Worm (Caenorhabditis elegans) whole organism, midembryonic: Measurements from ENCODE around the gene srh-52.

ENCODE experiments used
- T22C8.4 ChIP-seq: fragments of 200-800 bp; sonication (Bioruptor generic); IDR thresholded peaks from 2 replicates; pipeline ENCODE4 v1.3.6; 2022; ENCODE audit warnings: missing genetic modification characterization, missing compliant biosample characterization
- cog-1 ChIP-seq: sonication (generic microtip); optimal IDR thresholded peaks from 2 replicates; lab custom pipeline; 2016; ENCODE audit warnings: missing genetic modification characterization, missing compliant biosample characterization
- flt-1 ChIP-seq: fragments of 200-800 bp; sonication (Bioruptor generic); IDR thresholded peaks from 2 replicates; pipeline ENCODE4 v1.3.6; 2022; ENCODE audit warnings: missing genetic modification characterization, missing compliant biosample characterization
- klf-2 ChIP-seq: fragments of 200-800 bp; sonication (Bioruptor generic); conservative IDR thresholded peaks from 2 replicates; pipeline ENCODE4 v1.3.6; 2022; ENCODE audit warnings: missing genetic modification reagents, missing genetic modification characterization, missing compliant biosample characterization
- ref-1 ChIP-seq: fragments of 200-800 bp; sonication (Bioruptor generic); conservative IDR thresholded peaks from 2 replicates; pipeline ENCODE4 v1.3.6; 2022; ENCODE audit warnings: missing genetic modification reagents, missing genetic modification characterization, missing compliant biosample characterization
- tab-1 ChIP-seq: fragments of 200-800 bp; sonication (Bioruptor generic); IDR thresholded peaks from 2 replicates; pipeline ENCODE4 v1.3.6; 2022; ENCODE audit warnings: missing genetic modification characterization, missing compliant biosample characterization
- ztf-29 ChIP-seq: fragments of 200-800 bp; sonication (Bioruptor generic); IDR thresholded peaks from 2 replicates; pipeline ENCODE4 v1.3.6; 2022; ENCODE audit warnings: missing genetic modification reagents, missing genetic modification characterization, missing compliant biosample characterization

DNA sequence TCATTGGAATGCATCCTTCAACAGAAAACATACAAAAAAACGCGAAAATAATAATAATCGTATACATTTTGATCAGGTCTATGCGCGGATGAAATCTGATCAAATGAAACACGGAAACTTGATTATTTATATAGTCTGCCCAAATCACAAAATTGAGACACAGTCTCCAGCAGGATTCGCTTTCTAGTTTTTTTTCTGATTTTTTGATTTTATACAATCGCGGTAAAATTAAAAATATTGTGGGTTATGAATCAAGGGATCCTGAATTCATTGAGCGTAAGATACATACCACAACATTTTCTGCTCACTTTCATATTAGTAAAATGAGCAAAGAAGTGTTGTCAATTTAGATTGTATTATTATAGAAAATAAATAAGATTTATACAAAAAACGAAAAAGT, 27.1 kb downstream of the srh-52 start, which contains the start of gene clec-230:
- TF ChIP-seq tab-1 (GFP tag; lab: Robert Waterston, UW) (no peak), flt-1 (GFP tag; lab: Robert Waterston, UW) (no peak), klf-2 (GFP tag; lab: Robert Waterston, UW) (no peak), ztf-29 (GFP tag; lab: Robert Waterston, UW) (no peak), cog-1 (tag; lab: Kevin White, UChicago) (no peak), ref-1 (GFP tag; lab: Robert Waterston, UW) (no peak), T22C8.4 (GFP tag; lab: Robert Waterston, UW) (no peak)
